Worm (Caenorhabditis elegans) whole organism, early embryonic: ENCODE data around the gene nspg-12.

Source experiments
- B0310.2 ChIP-seq: sonication (generic microtip); optimal IDR thresholded peaks from 2 replicates; lab custom pipeline; 2016; ENCODE audit warnings: mild to moderate bottlenecking, missing genetic modification characterization, missing compliant biosample characterization
- F13C5.2 ChIP-seq: sonication (generic microtip); optimal IDR thresholded peaks from 2 replicates; lab custom pipeline; 2017; ENCODE audit warnings: mild to moderate bottlenecking, missing genetic modification characterization, inconsistent platforms, missing compliant biosample characterization
- aly-1 ChIP-seq: sonication (generic microtip); optimal IDR thresholded peaks from 2 replicates; lab custom pipeline; 2016; ENCODE audit warnings: missing genetic modification characterization, missing compliant biosample characterization
- ama-1 ChIP-seq: fragments of 150-350 bp; optimal IDR thresholded peaks from 2 replicates; lab custom pipeline; 2014
- ceh-13 ChIP-seq: fragments of 200-800 bp; sonication (Bioruptor generic); optimal IDR thresholded peaks from 2 replicates; lab custom pipeline; 2018; ENCODE audit warnings: mild to moderate bottlenecking, missing genetic modification characterization, missing compliant biosample characterization
- ceh-36 ChIP-seq: sonication (generic microtip); optimal IDR thresholded peaks from 2 replicates; lab custom pipeline; 2016; ENCODE audit warnings: missing genetic modification characterization, inconsistent platforms, missing compliant biosample characterization
- ets-7 ChIP-seq: sonication (generic microtip); optimal IDR thresholded peaks from 2 replicates; lab custom pipeline; 2016; ENCODE audit warnings: missing genotype, missing genetic modification characterization, missing compliant biosample characterization
- flt-1 ChIP-seq: fragments of 200-800 bp; sonication (Bioruptor generic); IDR thresholded peaks from 2 replicates; pipeline ENCODE4 v1.3.6; 2022; ENCODE audit warnings: missing genetic modification characterization, missing compliant biosample characterization
- hmbx-1 ChIP-seq: sonication (generic microtip); optimal IDR thresholded peaks from 2 replicates; lab custom pipeline; 2016; ENCODE audit warnings: mild to moderate bottlenecking, missing genetic modification characterization, missing compliant biosample characterization
- hmg-4 ChIP-seq: fragments of 200-800 bp; sonication (Bioruptor generic); optimal IDR thresholded peaks from 2 replicates; lab custom pipeline; 2018; ENCODE audit warnings: mild to moderate bottlenecking, missing genetic modification characterization, missing compliant biosample characterization
- hnd-1 ChIP-seq: sonication (generic microtip); optimal IDR thresholded peaks from 2 replicates; lab custom pipeline; 2016; ENCODE audit warnings: missing genetic modification characterization, missing compliant biosample characterization
- pes-1 ChIP-seq: fragments of 200-800 bp; sonication (Bioruptor generic); IDR thresholded peaks from 2 replicates; pipeline ENCODE4 v1.3.6; 2022; ENCODE audit warnings: missing genetic modification reagents, missing genetic modification characterization, missing compliant biosample characterization
- scrt-1 ChIP-seq: fragments of 200-800 bp; sonication (Bioruptor generic); IDR thresholded peaks from 2 replicates; pipeline ENCODE4 v1.3.6; 2022; ENCODE audit warnings: missing genetic modification characterization, missing compliant biosample characterization
- sea-1 ChIP-seq: fragments of 200-800 bp; sonication (Bioruptor generic); conservative IDR thresholded peaks from 2 replicates; pipeline ENCODE4 v1.3.6; 2022; ENCODE audit warnings: missing genetic modification characterization, missing compliant biosample characterization
- tbx-11 ChIP-seq: fragments of 200-800 bp; sonication (Bioruptor generic); IDR thresholded peaks from 2 replicates; pipeline ENCODE4 v1.3.6; 2022; ENCODE audit warnings: missing genetic modification characterization, missing compliant biosample characterization
- tbx-37 ChIP-seq: fragments of 200-800 bp; sonication (Bioruptor generic); conservative IDR thresholded peaks from 2 replicates; pipeline ENCODE4 v1.3.6; 2022; ENCODE audit warnings: missing genetic modification reagents, missing genetic modification characterization, missing compliant biosample characterization
- tra-4 ChIP-seq: sonication (generic microtip); optimal IDR thresholded peaks from 2 replicates; lab custom pipeline; 2017; ENCODE audit warnings: missing genetic modification characterization, missing compliant biosample characterization

nspg-12 gene

ce11 chrX:5279170-5279635 is 22.1 kb downstream of the nspg-12 start, which contains the start of gene Y34B4A.2:
Y34B4A.2 (plus strand) TSS chrX:5279497.
- peak; percentile 15 for TF ChIP-seq hmg-4 (GFP tag; lab: Kevin White, UChicago)
- TF ChIP-seq scrt-1, result no peak

ce11 chrX:5279674-5280073 is 22.6 kb downstream of the nspg-12 start, which contains the start of gene rga-8:
rga-8 (minus strand) TSS chrX:5279774.
- no peak for TF ChIP-seq ceh-36
- no peak for TF ChIP-seq tra-4 (tag; lab: Kevin White, UChicago)
- no peak for TF ChIP-seq hnd-1 (tag; lab: Kevin White, UChicago)
- no peak for TF ChIP-seq ets-7 (tag; lab: Kevin White, UChicago)
- no peak for TF ChIP-seq B0310.2
- no peak for TF ChIP-seq aly-1 (tag; lab: Kevin White, UChicago)
- TF ChIP-seq hmbx-1 (tag; lab: Kevin White, UChicago), result no peak
- TF ChIP-seq ceh-13 (GFP tag; lab: Kevin White, UChicago), result no peak
- no peak for TF ChIP-seq F13C5.2 (tag; lab: Kevin White, UChicago)
- TF ChIP-seq ama-1 (lab: Kevin White, UChicago), result no peak
- TF ChIP-seq pes-1, result no peak
- no peak for TF ChIP-seq scrt-1
- no peak for TF ChIP-seq flt-1
- no peak for TF ChIP-seq tbx-37 (GFP tag; lab: Robert Waterston, UW)
- TF ChIP-seq sea-1, result no peak
- no peak for TF ChIP-seq tbx-11 (GFP tag; lab: Robert Waterston, UW)
- TF ChIP-seq hmg-4 (GFP tag; lab: Kevin White, UChicago), result no peak

- TF ChIP-seq hmg-4 (GFP tag; lab: Kevin White, UChicago) (no peak), flt-1 (no peak), tra-4 (tag; lab: Kevin White, UChicago) (no peak), tbx-37 (GFP tag; lab: Robert Waterston, UW) (no peak), F13C5.2 (tag; lab: Kevin White, UChicago) (no peak), sea-1 (no peak), ceh-36 (no peak), tbx-11 (GFP tag; lab: Robert Waterston, UW) (no peak), ets-7 (tag; lab: Kevin White, UChicago) (no peak), hmbx-1 (tag; lab: Kevin White, UChicago) (no peak), aly-1 (tag; lab: Kevin White, UChicago) (no peak), hnd-1 (tag; lab: Kevin White, UChicago) (no peak), scrt-1 (no peak), B0310.2 (no peak)
Observed at ce11 chrX:5283531-5283930, 26.4 kb downstream of the nspg-12 start, which contains the start of gene vps-41. vps-41 (plus strand) TSS chrX:5283831.

ce11 chrX:5289106-5289505 is 32.0 kb downstream of the nspg-12 start:
- TF ChIP-seq scrt-1 (no peak), ama-1 (lab: Kevin White, UChicago) (no peak), flt-1 (no peak), tra-4 (tag; lab: Kevin White, UChicago) (no peak), ets-7 (tag; lab: Kevin White, UChicago) (no peak), aly-1 (tag; lab: Kevin White, UChicago) (no peak), ceh-36 (no peak), hnd-1 (tag; lab: Kevin White, UChicago) (no peak), ceh-13 (GFP tag; lab: Kevin White, UChicago) (no peak), F13C5.2 (tag; lab: Kevin White, UChicago) (no peak), B0310.2 (no peak), sea-1 (no peak), tbx-37 (GFP tag; lab: Robert Waterston, UW) (no peak), tbx-11 (GFP tag; lab: Robert Waterston, UW) (no peak)

- TF ChIP-seq hnd-1 (tag; lab: Kevin White, UChicago), result no peak
- TF ChIP-seq pes-1, result no peak
- no peak for TF ChIP-seq ets-7 (tag; lab: Kevin White, UChicago)
- no peak for TF ChIP-seq ceh-13 (GFP tag; lab: Kevin White, UChicago)
- TF ChIP-seq aly-1 (tag; lab: Kevin White, UChicago), result no peak
- no peak for TF ChIP-seq F13C5.2 (tag; lab: Kevin White, UChicago)
- TF ChIP-seq hmg-4 (GFP tag; lab: Kevin White, UChicago), result no peak
- TF ChIP-seq tra-4 (tag; lab: Kevin White, UChicago), result no peak
Observed at ce11 chrX:5293862-5294261, 36.8 kb downstream of the nspg-12 start.

ce11 chrX:5297942-5298611 is 41.0 kb downstream of the nspg-12 start, which contains the start of gene ift-81:
ift-81 (plus strand) TSS chrX:5298561.
- no peak for TF ChIP-seq hmbx-1 (tag; lab: Kevin White, UChicago)
- no peak for TF ChIP-seq sea-1
- no peak for TF ChIP-seq hmg-4 (GFP tag; lab: Kevin White, UChicago)
- TF ChIP-seq B0310.2, result no peak
- TF ChIP-seq pes-1, result no peak
- no peak for TF ChIP-seq scrt-1
- TF ChIP-seq ceh-13 (GFP tag; lab: Kevin White, UChicago), result no peak
- no peak for TF ChIP-seq tbx-37 (GFP tag; lab: Robert Waterston, UW)
- TF ChIP-seq F13C5.2 (tag; lab: Kevin White, UChicago), result no peak
- TF ChIP-seq aly-1 (tag; lab: Kevin White, UChicago), result no peak
- TF ChIP-seq flt-1, result no peak
- TF ChIP-seq hnd-1 (tag; lab: Kevin White, UChicago), result no peak
- no peak for TF ChIP-seq tra-4 (tag; lab: Kevin White, UChicago)
- no peak for TF ChIP-seq tbx-11 (GFP tag; lab: Robert Waterston, UW)
- TF ChIP-seq ama-1 (lab: Kevin White, UChicago), result no peak
- TF ChIP-seq ceh-36, result no peak
- TF ChIP-seq ets-7 (tag; lab: Kevin White, UChicago), result no peak

ce11 chrX:5303500-5303899 is 46.4 kb downstream of the nspg-12 start, which contains the start of gene ags-3:
ags-3 (minus strand) TSS chrX:5303600.
- TF ChIP-seq F13C5.2 (tag; lab: Kevin White, UChicago) (no peak), hnd-1 (tag; lab: Kevin White, UChicago) (no peak), ets-7 (tag; lab: Kevin White, UChicago) (no peak), scrt-1 (no peak), hmg-4 (GFP tag; lab: Kevin White, UChicago) (no peak), ceh-36 (no peak), aly-1 (tag; lab: Kevin White, UChicago) (no peak), flt-1 (no peak), tbx-37 (GFP tag; lab: Robert Waterston, UW) (no peak), ama-1 (lab: Kevin White, UChicago) (no peak), tbx-11 (GFP tag; lab: Robert Waterston, UW) (no peak), tra-4 (tag; lab: Kevin White, UChicago) (no peak), pes-1 (no peak), hmbx-1 (tag; lab: Kevin White, UChicago) (no peak), ceh-13 (GFP tag; lab: Kevin White, UChicago) (no peak), B0310.2 (no peak), sea-1 (no peak)
